Fruit fly (Drosophila melanogaster): ENCODE results near the gene mRpL44.

The mRpL44 gene

DNA sequence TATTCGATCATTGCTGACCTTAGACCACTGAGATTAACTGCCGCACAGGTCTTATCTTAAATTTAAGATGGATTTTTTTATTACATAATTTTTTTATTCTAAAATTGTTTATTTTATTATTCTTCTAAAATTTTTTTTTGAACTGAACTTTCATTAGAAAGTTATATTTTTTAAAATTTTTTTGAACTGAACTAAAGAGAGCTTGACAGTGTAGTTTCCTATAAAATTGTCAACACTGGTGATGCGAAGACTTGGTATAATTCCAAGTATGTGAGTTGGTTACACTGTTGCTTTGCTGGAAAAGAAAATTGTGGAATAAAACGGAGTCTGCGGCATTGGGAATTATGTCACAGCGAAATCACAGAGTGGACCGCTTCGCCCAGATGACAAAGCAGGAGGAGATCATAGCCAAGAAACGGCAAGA lies 14.9 kb upstream of the mRpL44 start, which contains the start of gene CG31550 (continued):
- TF ChIP-seq crol (GFP tag; IDR thresholded peaks at IDR 0.05): no peak
- TF ChIP-seq gce (GFP tag; IDR thresholded peaks at IDR 0.05): 0 out of 3 replicates have a peak, but pooled peaks have one; percentile 44
- peak; percentile 40 for TF ChIP-seq HmgZ (tag; optimal IDR thresholded peaks at IDR 0.05)
- TF ChIP-seq CG5953 (GFP tag; IDR thresholded peaks at IDR 0.05): peak; percentile 31; the same call in 1 of the 2 replicates
- peak; percentile 50 for TF ChIP-seq CG2116 (GFP tag; optimal IDR thresholded peaks at IDR 0.05)
- peak; percentile 43 for TF ChIP-seq Oli (tag; optimal IDR thresholded peaks at IDR 0.05)
- peak; percentile 19 for TF ChIP-seq Dip3 (GFP tag; optimal IDR thresholded peaks at IDR 0.05)
- peak; percentile 19 for TF ChIP-seq cato (GFP tag; optimal IDR thresholded peaks at IDR 0.05; ENCODE audit: borderline replicate concordance)
- TF ChIP-seq so (GFP tag; IDR thresholded peaks at IDR 0.05): no peak
- peak; percentile 44 for TF ChIP-seq CG15514 (GFP tag; optimal IDR thresholded peaks at IDR 0.05)
- peak; percentile 25 for TF ChIP-seq oc (tag; optimal IDR thresholded peaks at IDR 0.05)
- TF ChIP-seq ara (GFP tag; IDR thresholded peaks at IDR 0.05): peak; percentile 55; the same call in 1 of the 2 replicates
- TF ChIP-seq Max (GFP tag; optimal IDR thresholded peaks at IDR 0.05): peak; percentile 45
- peak; percentile 84 for TF ChIP-seq CoRest (tag; optimal IDR thresholded peaks at IDR 0.05)
- TF ChIP-seq CG17186 (GFP tag; optimal IDR thresholded peaks at IDR 0.05): no peak
- TF ChIP-seq ewg (GFP tag; optimal IDR thresholded peaks at IDR 0.05): peak; percentile 42
- TF ChIP-seq her (GFP tag; optimal IDR thresholded peaks at IDR 0.05): no peak
- peak; percentile 59; the same call in 2 of the 3 replicates for TF ChIP-seq CG7357 (GFP tag; IDR thresholded peaks at IDR 0.05)
- TF ChIP-seq zfh2 (GFP tag; optimal IDR thresholded peaks at IDR 0.05): peak; percentile 54
- peak; percentile 67; the same call in 1 of the 2 replicates for TF ChIP-seq CG17328 (GFP tag; IDR thresholded peaks at IDR 0.05)
- peak; percentile 25 for TF ChIP-seq CG7987 (GFP tag; optimal IDR thresholded peaks at IDR 0.05)
- TF ChIP-seq insv (GFP tag; optimal IDR thresholded peaks at IDR 0.05): peak in 1 of 2 experiments; percentile 16
- peak; percentile 75 for TF ChIP-seq dmrt11E (tag; optimal IDR thresholded peaks at IDR 0.05)
- TF ChIP-seq CG9727 (GFP tag; optimal IDR thresholded peaks at IDR 0.05): peak; percentile 77
- TF ChIP-seq sna (GFP tag; IDR thresholded peaks at IDR 0.05; ENCODE audit: partially characterized antibody): no peak
- TF ChIP-seq CG3163 (GFP tag; optimal IDR thresholded peaks at IDR 0.05): no peak
- peak; percentile 52 for TF ChIP-seq CG3281 (GFP tag; optimal IDR thresholded peaks at IDR 0.05)
- peak; percentile 74 for TF ChIP-seq CG14710 (tag; optimal IDR thresholded peaks at IDR 0.05)
- TF ChIP-seq unc-4 (GFP tag; IDR thresholded peaks at IDR 0.05; ENCODE audit: partially characterized antibody): no peak
- peak; percentile 39 for TF ChIP-seq CG9797 (GFP tag; optimal IDR thresholded peaks at IDR 0.05)
- peak; percentile 75 for TF ChIP-seq esg (GFP tag; conservative IDR thresholded peaks at IDR 0.05)
- TF ChIP-seq CG32532 (GFP tag; IDR thresholded peaks at IDR 0.05): peak; percentile 86
- no peak for TF ChIP-seq usp (GFP tag; optimal IDR thresholded peaks at IDR 0.05)
- TF ChIP-seq CG6813 (GFP tag; optimal IDR thresholded peaks at IDR 0.05): no peak
- 0 out of 3 replicates have a peak, but pooled peaks have one; percentile 34 for TF ChIP-seq HLH4C (GFP tag; IDR thresholded peaks at IDR 0.05; ENCODE audit: partially characterized antibody)
- peak; percentile 59; the same call in 1 of the 2 replicates for TF ChIP-seq CG1024 (GFP tag; IDR thresholded peaks at IDR 0.05)
- TF ChIP-seq emc (GFP tag; optimal IDR thresholded peaks at IDR 0.05): peak; percentile 1
- peak; percentile 51; the same call in 1 of the 2 replicates for TF ChIP-seq seq (GFP tag; IDR thresholded peaks at IDR 0.05)
- TF ChIP-seq CG13296 (GFP tag; optimal IDR thresholded peaks at IDR 0.05): peak; percentile 67
- peak; percentile 6 for TF ChIP-seq Mad (GFP tag; optimal IDR thresholded peaks at IDR 0.05)
- peak; percentile 84 for TF ChIP-seq vvl (GFP tag; IDR thresholded peaks at IDR 0.05)
- peak; percentile 74 for TF ChIP-seq Fer3 (tag; optimal IDR thresholded peaks at IDR 0.05)
- TF ChIP-seq E2f2 (GFP tag; IDR thresholded peaks at IDR 0.05): peak; percentile 40; the same call in 1 of the 2 replicates
- peak; percentile 69; the same call in 2 of the 3 replicates for TF ChIP-seq CG11695 (GFP tag; IDR thresholded peaks at IDR 0.05)
- TF ChIP-seq zf30C (GFP tag; optimal IDR thresholded peaks at IDR 0.05): peak; percentile 90
- peak; percentile 54 for TF ChIP-seq Dad (GFP tag; optimal IDR thresholded peaks at IDR 0.05)
- TF ChIP-seq lmd (GFP tag; IDR thresholded peaks at IDR 0.05): peak; percentile 83
- TF ChIP-seq tap (tag; optimal IDR thresholded peaks at IDR 0.05): no peak
- peak; percentile 85 for TF ChIP-seq stwl (tag; optimal IDR thresholded peaks at IDR 0.05)

Measured in whole organism, embryonic.